Worm (Caenorhabditis elegans): ENCODE measurements around the gene C49C8.1.

- TF ChIP-seq ces-1 (GFP tag; optimal IDR thresholded peaks at IDR 0.05) = no peak
- TF ChIP-seq lir-3 (tag; optimal IDR thresholded peaks at IDR 0.05) = no peak
- TF ChIP-seq dmd-8 (GFP tag; IDR thresholded peaks at IDR 0.05) = no peak
- TF ChIP-seq pqm-1 (tag; optimal IDR thresholded peaks at IDR 0.05) = no peak
- no peak for TF ChIP-seq T26A8.4 (GFP tag; IDR thresholded peaks at IDR 0.05)
- no peak for TF ChIP-seq duxl-1 (tag; optimal IDR thresholded peaks at IDR 0.05; ENCODE audit: poor library complexity)
- TF ChIP-seq lsy-2 (tag; optimal IDR thresholded peaks at IDR 0.05) = no peak
- TF ChIP-seq nhr-10 (tag; optimal IDR thresholded peaks at IDR 0.05) = no peak
- TF ChIP-seq spr-3 (GFP tag; optimal IDR thresholded peaks at IDR 0.05) = no peak
Measured at ce11 chrIV:8697436-8697835, 43.1 kb downstream of the C49C8.1 start, which contains the start of gene ttll-11.

Data from whole organism, L4 larva.